Fruit fly (Drosophila melanogaster) whole organism, wandering third instar larva: ENCODE data around the gene CG34316.

ENCODE experiments used
- Abd-B ChIP-seq: fragments of >200 bp; optimal IDR thresholded peaks from 2 replicates; lab custom pipeline; 2017; ENCODE audit warnings: missing biosample characterization, missing genetic modification characterization
- CG9705 ChIP-seq: fragments of 200-800 bp; sonication (Bioruptor generic); optimal IDR thresholded peaks from 2 replicates; lab custom pipeline; 2018; ENCODE audit warnings: missing biosample characterization, mild to moderate bottlenecking, missing genetic modification characterization
- OdsH ChIP-seq: fragments of 200-800 bp; sonication (Bioruptor generic); optimal IDR thresholded peaks from 2 replicates; lab custom pipeline; 2016; ENCODE audit warnings: missing biosample characterization, mild to moderate bottlenecking, missing genetic modification characterization
- Sp1 ChIP-seq: fragments of 200-800 bp; sonication (Bioruptor generic); optimal IDR thresholded peaks from 3 replicates; lab custom pipeline; 2019; ENCODE audit warnings: missing biosample characterization, mild to moderate bottlenecking, missing genetic modification characterization, moderate library complexity
- dl ChIP-seq, 2 experiments: fragments of 175-275, 200-275 bp in 1 of 2; fragments of 200-275 bp in 1 of 2; sonication (Bioruptor generic); optimal IDR thresholded peaks; lab custom pipeline; 2018; ENCODE audit warnings: mild to moderate bottlenecking in 2 of 2, missing biosample characterization in 2 of 2, missing genetic modification characterization in 2 of 2, moderate library complexity in 2 of 2; ENCODE audit not compliant: partially characterized antibody in 2 of 2, insufficient read depth in 1 of 2
- h ChIP-seq: fragments of 200-800 bp; sonication (Bioruptor generic); optimal IDR thresholded peaks from 3 replicates; lab custom pipeline; 2016; ENCODE audit warnings: missing biosample characterization, mild to moderate bottlenecking, missing genetic modification characterization
- lola ChIP-seq: fragments of >200 bp; optimal IDR thresholded peaks from 2 replicates; lab custom pipeline; 2017; ENCODE audit warnings: missing biosample characterization, missing genetic modification characterization
- pan ChIP-seq: fragments of >200 bp; optimal IDR thresholded peaks from 2 replicates; lab custom pipeline; 2017
- psq ChIP-seq: fragments of 200-800 bp; sonication (Bioruptor generic); optimal IDR thresholded peaks from 3 replicates; lab custom pipeline; 2017; ENCODE audit warnings: missing biosample characterization, mild to moderate bottlenecking, missing genetic modification characterization, moderate library complexity
- tai ChIP-seq: sonication (Bioruptor generic); optimal IDR thresholded peaks from 2 replicates; lab custom pipeline; 2016; ENCODE audit warnings: missing biosample characterization, missing genetic modification characterization

- TF ChIP-seq lola (GFP tag; lab: Kevin White, UChicago) = no peak
- no peak for TF ChIP-seq dl (GFP tag; optimal IDR thresholded peaks at IDR 0.05; lab: Kevin White, UChicago; ENCODE audit: insufficient read depth in 1 of 2, partially characterized antibody in 2 of 2)
- no peak for TF ChIP-seq pan (lab: Kevin White, UChicago)
- TF ChIP-seq OdsH = no peak
- no peak for TF ChIP-seq tai (GFP tag; lab: Kevin White, UChicago)
- TF ChIP-seq Sp1 (GFP tag; lab: Kevin White, UChicago) = no peak
- TF ChIP-seq CG9705 (GFP tag; lab: Kevin White, UChicago) = no peak
- no peak for TF ChIP-seq h (GFP tag; lab: Kevin White, UChicago)
- no peak for TF ChIP-seq Abd-B (GFP tag; lab: Kevin White, UChicago)
- TF ChIP-seq psq = no peak
These were observed 19.4 kb downstream of the CG34316 start, which contains the start of gene CG42404 for dm6 chr3R:15249735-15250134.
